Fruit fly (Drosophila melanogaster) whole organism, embryonic: ENCODE data around the gene CG13359.

Experiments used
- BEAF-32 ChIP-seq: fragments of 200-800 bp; sonication (Bioruptor generic); optimal IDR thresholded peaks from 3 replicates; lab custom pipeline; 2017; ENCODE audit warnings: missing biosample characterization, missing genetic modification characterization, mild to moderate bottlenecking, moderate library complexity, missing genetic modification reagents
- CG10366 ChIP-seq: fragments of 200-800 bp; sonication (Bioruptor generic); IDR thresholded peaks from 2 replicates; pipeline ENCODE4 v1.3.6; 2022; ENCODE audit warnings: missing biosample characterization, missing genetic modification characterization
- CG11085 ChIP-seq: fragments of 200-800 bp; sonication (Bioruptor generic); IDR thresholded peaks from 2 replicates; pipeline ENCODE4 v1.3.6; 2022; ENCODE audit warnings: missing biosample characterization, missing genetic modification characterization
- CG11093 ChIP-seq: fragments of 200-800 bp; sonication (Bioruptor generic); IDR thresholded peaks from 3 replicates; pipeline ENCODE4 v1.3.6; 2022; ENCODE audit warnings: missing biosample characterization, missing genetic modification characterization
- CG11398 ChIP-seq: fragments of 200-800 bp; sonication (Bioruptor generic); optimal IDR thresholded peaks from 2 replicates; lab custom pipeline; 2016; ENCODE audit warnings: missing biosample characterization, missing genetic modification characterization
- CG11504 ChIP-seq: fragments of 200-800 bp; sonication (Bioruptor generic); optimal IDR thresholded peaks from 3 replicates; lab custom pipeline; 2019; ENCODE audit warnings: missing biosample characterization, mild to moderate bottlenecking, missing genetic modification characterization, moderate library complexity
- CG12236 ChIP-seq: fragments of 200-800 bp; sonication (Bioruptor generic); optimal IDR thresholded peaks from 2 replicates; lab custom pipeline; 2016; ENCODE audit warnings: missing biosample characterization, missing genetic modification characterization
- CG12659 ChIP-seq: fragments of 200-800 bp; sonication (Bioruptor generic); optimal IDR thresholded peaks from 3 replicates; lab custom pipeline; 2017; ENCODE audit warnings: mild to moderate bottlenecking, missing biosample characterization, missing genetic modification reagents, missing genetic modification characterization
- CG13123 ChIP-seq: fragments of 200-800 bp; sonication (Bioruptor generic); optimal IDR thresholded peaks from 2 replicates; lab custom pipeline; 2016; ENCODE audit warnings: missing biosample characterization, missing genetic modification characterization
- CG13424 ChIP-seq: fragments of 200-800 bp; sonication (Bioruptor generic); optimal IDR thresholded peaks from 2 replicates; lab custom pipeline; 2019; ENCODE audit warnings: missing biosample characterization, mild to moderate bottlenecking, missing genetic modification characterization, moderate library complexity
- CG14667 ChIP-seq: fragments of 200-800 bp; sonication (Bioruptor generic); IDR thresholded peaks from 2 replicates; pipeline ENCODE4 v1.3.6; 2022; ENCODE audit warnings: missing biosample characterization, missing genetic modification characterization
- CG14710 ChIP-seq: fragments of 200-800 bp; sonication (Bioruptor generic); optimal IDR thresholded peaks from 3 replicates; lab custom pipeline; 2019; ENCODE audit warnings: missing biosample characterization, mild to moderate bottlenecking, missing genetic modification characterization, moderate library complexity
- CG15011 ChIP-seq: fragments of 200-800 bp; sonication (Bioruptor generic); optimal IDR thresholded peaks from 3 replicates; lab custom pipeline; 2018; ENCODE audit warnings: missing biosample characterization, mild to moderate bottlenecking, missing genetic modification characterization
- CG15696 ChIP-seq: fragments of 200-800 bp; sonication (Bioruptor generic); optimal IDR thresholded peaks from 2 replicates; lab custom pipeline; 2019; ENCODE audit warnings: missing biosample characterization, mild to moderate bottlenecking, missing genetic modification characterization, moderate library complexity
- CG16779 ChIP-seq: fragments of 200-800 bp; sonication (Bioruptor generic); IDR thresholded peaks from 2 replicates; pipeline ENCODE4 v1.3.6; 2022; ENCODE audit warnings: missing biosample characterization, missing genetic modification characterization
- CG16813 ChIP-seq: fragments of 200-800 bp; sonication (Bioruptor generic); IDR thresholded peaks from 3 replicates; pipeline ENCODE4 v1.3.6; 2022; ENCODE audit warnings: missing biosample characterization, missing genetic modification characterization; ENCODE audit not compliant: partially characterized antibody
- CG18011 ChIP-seq: fragments of 200-800 bp; sonication (Bioruptor generic); optimal IDR thresholded peaks from 2 replicates; lab custom pipeline; 2017; ENCODE audit warnings: missing biosample characterization, missing genetic modification characterization, mild to moderate bottlenecking, moderate library complexity, missing genotype
- CG31365 ChIP-seq: fragments of 200-800 bp; sonication (Bioruptor generic); optimal IDR thresholded peaks from 2 replicates; lab custom pipeline; 2018; ENCODE audit warnings: missing biosample characterization, mild to moderate bottlenecking, missing genetic modification characterization
- CG3281 ChIP-seq: fragments of 200-800 bp; sonication (Bioruptor generic); optimal IDR thresholded peaks from 3 replicates; lab custom pipeline; 2017; ENCODE audit warnings: missing biosample characterization, mild to moderate bottlenecking, missing genetic modification characterization
- CG34224 ChIP-seq: fragments of 200-800 bp; sonication (Bioruptor generic); IDR thresholded peaks from 3 replicates; pipeline ENCODE4 v1.3.6; 2022; ENCODE audit warnings: missing biosample characterization, missing genetic modification characterization; ENCODE audit not compliant: partially characterized antibody
- CG6254 ChIP-seq: fragments of 200-800 bp; sonication (Bioruptor generic); optimal IDR thresholded peaks from 3 replicates; lab custom pipeline; 2017; ENCODE audit warnings: mild to moderate bottlenecking, missing biosample characterization, missing genetic modification reagents, missing genetic modification characterization
- CG9817 ChIP-seq: fragments of 200-800 bp; sonication (Bioruptor generic); optimal IDR thresholded peaks from 2 replicates; lab custom pipeline; 2018; ENCODE audit warnings: missing biosample characterization, mild to moderate bottlenecking, missing genetic modification characterization, moderate library complexity
- Dbx ChIP-seq: fragments of 200-800 bp; sonication (Bioruptor generic); IDR thresholded peaks from 3 replicates; pipeline ENCODE4 v1.3.6; 2022; ENCODE audit warnings: missing biosample characterization, missing genetic modification characterization
- Drgx ChIP-seq: fragments of 200-800 bp; sonication (Bioruptor generic); IDR thresholded peaks from 2 replicates; pipeline ENCODE4 v1.3.6; 2022; ENCODE audit warnings: missing biosample characterization, missing genetic modification characterization
- HLH4C ChIP-seq: fragments of 200-800 bp; sonication (Bioruptor generic); IDR thresholded peaks from 3 replicates; pipeline ENCODE4 v1.3.6; 2022; ENCODE audit warnings: missing biosample characterization, missing genetic modification characterization; ENCODE audit not compliant: partially characterized antibody
- HLH54F ChIP-seq: fragments of 200-800 bp; sonication (Bioruptor generic); optimal IDR thresholded peaks from 3 replicates; lab custom pipeline; 2016; ENCODE audit warnings: missing biosample characterization, missing genetic modification characterization
- Hmr ChIP-seq: fragments of 200-800 bp; sonication (Bioruptor generic); optimal IDR thresholded peaks from 3 replicates; lab custom pipeline; 2017; ENCODE audit warnings: mild to moderate bottlenecking, missing biosample characterization, missing genetic modification reagents, missing genetic modification characterization
- Hmx ChIP-seq: fragments of 200-800 bp; sonication (Bioruptor generic); optimal IDR thresholded peaks from 2 replicates; lab custom pipeline; 2016; ENCODE audit warnings: missing biosample characterization, missing genetic modification characterization
- MTF-1 ChIP-seq: fragments of 200-800 bp; sonication (Bioruptor generic); optimal IDR thresholded peaks from 2 replicates; lab custom pipeline; 2018; ENCODE audit warnings: missing biosample characterization, mild to moderate bottlenecking, missing genetic modification characterization, borderline replicate concordance
- Neu2 ChIP-seq: fragments of 200-800 bp; sonication (Bioruptor generic); optimal IDR thresholded peaks from 3 replicates; lab custom pipeline; 2016; ENCODE audit warnings: missing biosample characterization, missing genetic modification characterization, borderline replicate concordance
- Optix ChIP-seq: fragments of 200-800 bp; sonication (Bioruptor generic); IDR thresholded peaks from 3 replicates; pipeline ENCODE4 v1.3.6; 2022; ENCODE audit warnings: missing biosample characterization, missing genetic modification characterization
- Sry-β ChIP-seq: fragments of 200-800 bp; sonication (Bioruptor generic); optimal IDR thresholded peaks from 2 replicates; lab custom pipeline; 2018; ENCODE audit warnings: missing biosample characterization, mild to moderate bottlenecking, missing genetic modification characterization, moderate library complexity
- TFAM ChIP-seq: fragments of 200-800 bp; sonication (Bioruptor generic); optimal IDR thresholded peaks from 2 replicates; lab custom pipeline; 2017; ENCODE audit warnings: missing biosample characterization, missing genetic modification characterization, inconsistent platforms
- bigmax ChIP-seq: fragments of 200-800 bp; sonication (Bioruptor generic); optimal IDR thresholded peaks from 2 replicates; lab custom pipeline; 2018; ENCODE audit warnings: missing biosample characterization, mild to moderate bottlenecking, missing genetic modification characterization
- bowl ChIP-seq: fragments of 200-800 bp; sonication (Bioruptor generic); IDR thresholded peaks from 2 replicates; pipeline ENCODE4 v1.3.6; 2022; ENCODE audit warnings: missing biosample characterization, missing genetic modification characterization
- chn ChIP-seq: fragments of 200-800 bp; sonication (Bioruptor generic); optimal IDR thresholded peaks from 2 replicates; lab custom pipeline; 2016; ENCODE audit warnings: missing biosample characterization, missing genetic modification characterization
- cwo ChIP-seq: fragments of 200-800 bp; sonication (Bioruptor generic); optimal IDR thresholded peaks from 3 replicates; lab custom pipeline; 2017; ENCODE audit warnings: missing biosample characterization, missing genetic modification characterization, mild to moderate bottlenecking, moderate library complexity, missing genetic modification reagents
- lola ChIP-seq, 3 experiments: fragments of >200 bp in 2 of 3; fragments of 200-800 bp in 1 of 3; sonication (Bioruptor generic) in 1 of 3; optimal IDR thresholded peaks; 2 replicates each; lab custom pipeline; 2017 to 2019; ENCODE audit warnings: missing biosample characterization in 3 of 3, missing genetic modification characterization in 3 of 3, mild to moderate bottlenecking in 1 of 3, moderate library complexity in 1 of 3
- oc ChIP-seq: fragments of 200-800 bp; sonication (Bioruptor generic); optimal IDR thresholded peaks from 2 replicates; lab custom pipeline; 2018; ENCODE audit warnings: missing biosample characterization, mild to moderate bottlenecking, missing genetic modification characterization, moderate library complexity
- p53 ChIP-seq: fragments of 200-800 bp; sonication (Bioruptor generic); optimal IDR thresholded peaks from 2 replicates; lab custom pipeline; 2016; ENCODE audit warnings: missing biosample characterization, missing genetic modification characterization
- pan ChIP-seq, 4 experiments: fragments of >200 bp in 3 of 4; fragments of 200-800 bp in 1 of 4; sonication (Bioruptor generic) in 1 of 4; optimal IDR thresholded peaks in 3 of 4; IDR thresholded peaks in 1 of 4; 2 replicates each; pipeline versions ENCODE4 v1.3.6 to Lab custom; 2017 to 2022; ENCODE audit warnings: missing biosample characterization in 2 of 4, missing genetic modification characterization in 2 of 4, mixed read lengths in 1 of 4
- pita ChIP-seq: fragments of 200-800 bp; sonication (Bioruptor generic); optimal IDR thresholded peaks from 2 replicates; lab custom pipeline; 2017; ENCODE audit warnings: missing biosample characterization, mild to moderate bottlenecking, missing genetic modification characterization
- pnt ChIP-seq: fragments of 200-800 bp; sonication (Bioruptor generic); optimal IDR thresholded peaks from 3 replicates; lab custom pipeline; 2016; ENCODE audit warnings: missing biosample characterization, missing genetic modification characterization
- pros ChIP-seq: fragments of 200-800 bp; sonication (Bioruptor generic); optimal IDR thresholded peaks from 3 replicates; lab custom pipeline; 2019; ENCODE audit warnings: missing biosample characterization, mild to moderate bottlenecking, missing genetic modification characterization, moderate library complexity
- tna ChIP-seq: fragments of 200-800 bp; sonication (Bioruptor generic); IDR thresholded peaks from 2 replicates; pipeline ENCODE4 v1.3.6; 2022; ENCODE audit warnings: missing biosample characterization, missing genetic modification characterization; ENCODE audit not compliant: partially characterized antibody
- ttk ChIP-seq: fragments of 200-800 bp; sonication (Bioruptor generic); IDR thresholded peaks from 2 replicates; pipeline ENCODE4 v2.1.2; 2022; ENCODE audit warnings: missing biosample characterization, missing genetic modification characterization
- vvl ChIP-seq: fragments of 200-800 bp; sonication (Bioruptor generic); IDR thresholded peaks from 2 replicates; pipeline ENCODE4 v1.3.6; 2022; ENCODE audit warnings: missing biosample characterization, missing genetic modification characterization
- wdn ChIP-seq: fragments of 200-800 bp; sonication (Bioruptor generic); IDR thresholded peaks from 2 replicates; pipeline ENCODE4 v1.3.6; 2022; ENCODE audit warnings: missing biosample characterization, missing genetic modification characterization
- wek ChIP-seq: fragments of 200-800 bp; sonication (Bioruptor generic); optimal IDR thresholded peaks from 3 replicates; lab custom pipeline; 2018; ENCODE audit warnings: missing biosample characterization, mild to moderate bottlenecking, missing genetic modification characterization, moderate library complexity

The CG13359 gene

DNA sequence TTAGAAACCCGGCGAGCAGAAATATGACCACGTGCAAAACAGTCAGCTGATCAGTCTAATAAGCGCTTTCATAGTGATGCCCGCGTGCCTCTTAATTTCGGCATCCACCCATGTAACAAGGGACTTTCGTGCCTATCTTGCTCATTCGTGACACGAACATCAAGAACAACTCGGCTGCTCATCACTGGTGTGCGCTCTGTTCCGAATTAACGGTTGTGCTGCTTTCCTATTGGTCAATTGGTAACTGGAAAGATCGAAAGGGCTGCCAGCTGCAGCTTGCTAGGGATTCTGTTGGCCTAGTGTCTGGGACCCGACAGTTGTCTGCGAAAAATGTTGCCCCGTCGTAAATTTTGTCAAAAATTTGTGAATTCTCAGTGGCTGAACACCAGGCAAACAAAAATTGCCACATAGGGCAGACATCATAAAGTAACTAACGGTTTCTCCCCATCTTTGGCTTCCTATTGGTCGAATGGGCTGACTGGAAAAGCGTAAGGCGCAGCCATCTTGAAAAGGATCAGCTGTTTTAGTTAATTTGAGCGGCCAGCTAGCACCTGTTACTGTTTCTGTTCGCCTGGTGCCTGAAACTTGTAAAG, 6.8 kb downstream of the CG13359 start (continued):
- TF ChIP-seq bigmax (GFP tag; lab: Kevin White, UChicago) = no peak
- TF ChIP-seq MTF-1 (GFP tag; lab: Kevin White, UChicago) = no peak
- no peak for TF ChIP-seq wek (GFP tag; lab: Kevin White, UChicago)
- TF ChIP-seq CG18011 (GFP tag; lab: Kevin White, UChicago) = no peak
- no peak for TF ChIP-seq CG11093 (GFP tag; lab: Robert Waterston, UW)
- TF ChIP-seq CG31365 = no peak
- no peak for TF ChIP-seq CG14667 (GFP tag; lab: Robert Waterston, UW)
- TF ChIP-seq CG11398 (GFP tag; lab: Kevin White, UChicago) = no peak
- no peak for TF ChIP-seq CG9817
- no peak for TF ChIP-seq CG16779 (GFP tag; lab: Robert Waterston, UW)
- TF ChIP-seq pita (GFP tag; lab: Kevin White, UChicago) = no peak
- no peak for TF ChIP-seq pan (optimal IDR thresholded peaks at IDR 0.05; lab: Kevin White, UChicago)
- no peak for TF ChIP-seq pan (GFP tag; optimal IDR thresholded peaks at IDR 0.05 in 1 of 2, IDR thresholded peaks at IDR 0.05 in 1 of 2)
- TF ChIP-seq tna = peak; percentile 80
- no peak for TF ChIP-seq bowl (GFP tag; lab: Robert Waterston, UW)
- TF ChIP-seq wdn (GFP tag; lab: Robert Waterston, UW) = no peak
- TF ChIP-seq Optix (GFP tag; lab: Robert Waterston, UW) = no peak
- TF ChIP-seq oc = peak; percentile 49
- no peak for TF ChIP-seq Neu2 (GFP tag; lab: Kevin White, UChicago)
- no peak for TF ChIP-seq ttk (GFP tag; lab: Robert Waterston, UW)
- no peak for TF ChIP-seq CG15011 (GFP tag; lab: Kevin White, UChicago)
- TF ChIP-seq CG12236 (GFP tag; lab: Kevin White, UChicago) = no peak
- peak; percentile 46 for TF ChIP-seq vvl (GFP tag; lab: Robert Waterston, UW)
- TF ChIP-seq CG13424 (tag; lab: Kevin White, UChicago) = no peak
- TF ChIP-seq CG15696 (tag; lab: Kevin White, UChicago) = no peak
- no peak for TF ChIP-seq Dbx
- no peak for TF ChIP-seq CG6254
- peak; percentile 98 for TF ChIP-seq CG34224 (GFP tag; lab: Robert Waterston, UW)
- no peak for TF ChIP-seq Hmx (GFP tag; lab: Kevin White, UChicago)
- no peak for TF ChIP-seq p53 (GFP tag; lab: Kevin White, UChicago)
- TF ChIP-seq CG11504 = no peak
- peak; percentile 90 for TF ChIP-seq Hmr (GFP tag; lab: Kevin White, UChicago)
- no peak for TF ChIP-seq lola (GFP tag; optimal IDR thresholded peaks at IDR 0.05; lab: Kevin White, UChicago)
- TF ChIP-seq chn (GFP tag; lab: Kevin White, UChicago) = no peak
- peak; percentile 94 for TF ChIP-seq CG16813 (GFP tag; lab: Robert Waterston, UW)
- peak; percentile 21 for TF ChIP-seq HLH54F
- TF ChIP-seq CG14710 = peak; percentile 60
- TF ChIP-seq CG10366 (GFP tag; lab: Robert Waterston, UW) = no peak
- TF ChIP-seq cwo (GFP tag; lab: Kevin White, UChicago) = peak; percentile 9
- TF ChIP-seq CG11085 (GFP tag; lab: Robert Waterston, UW) = no peak
- TF ChIP-seq pros (GFP tag; lab: Kevin White, UChicago) = peak; percentile 90
- TF ChIP-seq Sry-β (GFP tag; lab: Kevin White, UChicago) = peak; percentile 96
- TF ChIP-seq pnt = no peak
- no peak for TF ChIP-seq TFAM (GFP tag; lab: Kevin White, UChicago)
- peak; percentile 37 for TF ChIP-seq Drgx
- peak; percentile 87 for TF ChIP-seq BEAF-32 (GFP tag; lab: Kevin White, UChicago)
- TF ChIP-seq CG13123 = no peak
- peak; percentile 15 for TF ChIP-seq CG3281 (GFP tag; lab: Kevin White, UChicago)
- TF ChIP-seq CG12659 (GFP tag; lab: Kevin White, UChicago) = no peak
- peak; percentile 89 for TF ChIP-seq HLH4C (GFP tag; lab: Robert Waterston, UW)
